Worm (Caenorhabditis elegans) whole organism, late embryonic: ENCODE measurements around the gene F16B4.4.

ENCODE experiments used
- C38D4.7 ChIP-seq: fragments of 200-800 bp; sonication (Bioruptor generic); optimal IDR thresholded peaks from 2 replicates; lab custom pipeline; 2018; ENCODE audit warnings: mild to moderate bottlenecking, missing genetic modification characterization, moderate library complexity, missing compliant biosample characterization
- F13H6.1 ChIP-seq: sonication (generic microtip); optimal IDR thresholded peaks from 2 replicates; lab custom pipeline; 2016; ENCODE audit warnings: missing genetic modification characterization, missing compliant biosample characterization
- K09A11.1 ChIP-seq: sonication (generic microtip); optimal IDR thresholded peaks from 2 replicates; lab custom pipeline; 2017; ENCODE audit warnings: antibody characterized with exemption, mild to moderate bottlenecking, missing genetic modification characterization, missing compliant biosample characterization; ENCODE audit not compliant: insufficient read depth
- ceh-18 ChIP-seq: sonication (generic microtip); optimal IDR thresholded peaks from 2 replicates; lab custom pipeline; 2016; ENCODE audit warnings: missing genetic modification characterization, missing compliant biosample characterization
- ceh-19 ChIP-seq: fragments of 200-800 bp; sonication (Bioruptor generic); optimal IDR thresholded peaks from 2 replicates; lab custom pipeline; 2018; ENCODE audit warnings: mild to moderate bottlenecking, missing genetic modification characterization, missing compliant biosample characterization
- ceh-2 ChIP-seq: sonication (generic microtip); optimal IDR thresholded peaks from 2 replicates; lab custom pipeline; 2016; ENCODE audit warnings: missing genotype, missing genetic modification characterization, missing compliant biosample characterization
- ceh-22 ChIP-seq: sonication (generic microtip); optimal IDR thresholded peaks from 2 replicates; lab custom pipeline; 2017; ENCODE audit warnings: missing biosample characterization, missing genetic modification characterization
- ceh-24 ChIP-seq: sonication (generic microtip); optimal IDR thresholded peaks from 2 replicates; lab custom pipeline; 2016; ENCODE audit warnings: mild to moderate bottlenecking, missing genetic modification characterization, missing compliant biosample characterization
- ceh-30 ChIP-seq: fragments of 150-350 bp; optimal IDR thresholded peaks from 2 replicates; lab custom pipeline; 2014; ENCODE audit warnings: missing biosample characterization, missing genetic modification characterization
- ceh-48 ChIP-seq: sonication (generic microtip); optimal IDR thresholded peaks from 2 replicates; lab custom pipeline; 2016; ENCODE audit warnings: missing genetic modification characterization, inconsistent platforms, missing compliant biosample characterization
- ceh-6 ChIP-seq: fragments of 200-800 bp; sonication (Bioruptor generic); optimal IDR thresholded peaks from 2 replicates; lab custom pipeline; 2018; ENCODE audit warnings: mild to moderate bottlenecking, missing genetic modification characterization, missing compliant biosample characterization
- ceh-9 ChIP-seq: sonication (generic microtip); optimal IDR thresholded peaks from 2 replicates; lab custom pipeline; 2016; ENCODE audit warnings: mild to moderate bottlenecking, missing genetic modification characterization, inconsistent platforms, missing compliant biosample characterization
- che-1 ChIP-seq: sonication (generic microtip); optimal IDR thresholded peaks from 2 replicates; lab custom pipeline; 2016; ENCODE audit warnings: mild to moderate bottlenecking, missing genetic modification characterization, missing compliant biosample characterization
- dmd-4 ChIP-seq: sonication (generic microtip); optimal IDR thresholded peaks from 2 replicates; lab custom pipeline; 2016; ENCODE audit warnings: borderline replicate concordance, missing genetic modification characterization, missing compliant biosample characterization
- dve-1 ChIP-seq: sonication (generic microtip); optimal IDR thresholded peaks from 2 replicates; lab custom pipeline; 2017; ENCODE audit warnings: antibody characterized with exemption, mild to moderate bottlenecking, missing genetic modification characterization, missing compliant biosample characterization
- ets-4 ChIP-seq: sonication (generic microtip); optimal IDR thresholded peaks from 2 replicates; lab custom pipeline; 2016; ENCODE audit warnings: missing genetic modification characterization, missing compliant biosample characterization
- fax-1 ChIP-seq: sonication (generic microtip); optimal IDR thresholded peaks from 2 replicates; lab custom pipeline; 2016; ENCODE audit warnings: missing genotype, missing genetic modification characterization, missing compliant biosample characterization
- gmeb-2 ChIP-seq: sonication (generic microtip); optimal IDR thresholded peaks from 2 replicates; lab custom pipeline; 2016; ENCODE audit warnings: missing genetic modification characterization, inconsistent platforms, missing compliant biosample characterization
- hlh-6 ChIP-seq: sonication (generic microtip); optimal IDR thresholded peaks from 2 replicates; lab custom pipeline; 2016; ENCODE audit warnings: missing genotype, missing genetic modification characterization, missing compliant biosample characterization
- lim-6 ChIP-seq: sonication (generic microtip); optimal IDR thresholded peaks from 2 replicates; lab custom pipeline; 2016; ENCODE audit warnings: missing genetic modification characterization, missing compliant biosample characterization
- lin-11 ChIP-seq: fragments of 200-800 bp; sonication (Bioruptor generic); optimal IDR thresholded peaks from 2 replicates; lab custom pipeline; 2018; ENCODE audit warnings: mild to moderate bottlenecking, missing genetic modification characterization, missing compliant biosample characterization
- madf-2 ChIP-seq: sonication (generic microtip); optimal IDR thresholded peaks from 2 replicates; lab custom pipeline; 2017; ENCODE audit warnings: missing genetic modification characterization, missing compliant biosample characterization
- nfya-1 ChIP-seq: sonication (generic microtip); optimal IDR thresholded peaks from 2 replicates; lab custom pipeline; 2017; ENCODE audit warnings: missing genetic modification characterization, mild to moderate bottlenecking, missing compliant biosample characterization, antibody characterized with exemption, moderate library complexity
- nhr-232 ChIP-seq: sonication (generic microtip); optimal IDR thresholded peaks from 2 replicates; lab custom pipeline; 2016; ENCODE audit warnings: missing genetic modification characterization, missing compliant biosample characterization
- pat-9 ChIP-seq: fragments of 200-800 bp; sonication (Bioruptor generic); optimal IDR thresholded peaks from 2 replicates; lab custom pipeline; 2018; ENCODE audit warnings: mild to moderate bottlenecking, missing genetic modification characterization, moderate library complexity, missing compliant biosample characterization
- pax-1 ChIP-seq: fragments of 150-350 bp; optimal IDR thresholded peaks from 2 replicates; lab custom pipeline; 2014; ENCODE audit warnings: missing biosample characterization, missing genetic modification characterization
- pha-2 ChIP-seq: sonication (generic microtip); optimal IDR thresholded peaks from 2 replicates; lab custom pipeline; 2017; ENCODE audit warnings: mild to moderate bottlenecking, missing genetic modification characterization, missing compliant biosample characterization
- ref-2 ChIP-seq: sonication (generic microtip); optimal IDR thresholded peaks from 2 replicates; lab custom pipeline; 2016; ENCODE audit warnings: missing genetic modification characterization, missing compliant biosample characterization
- rnt-1 ChIP-seq: sonication (generic microtip); optimal IDR thresholded peaks from 2 replicates; lab custom pipeline; 2016; ENCODE audit warnings: missing genetic modification characterization, missing compliant biosample characterization
- sox-2 ChIP-seq: fragments of 200-800 bp; sonication (Bioruptor generic); IDR thresholded peaks from 2 replicates; pipeline ENCODE4 v1.3.6; 2022; ENCODE audit warnings: missing genetic modification reagents, missing genetic modification characterization, missing compliant biosample characterization
- sox-4 ChIP-seq: sonication (generic microtip); optimal IDR thresholded peaks from 2 replicates; lab custom pipeline; 2017; ENCODE audit warnings: mild to moderate bottlenecking, missing genetic modification characterization, inconsistent platforms, missing compliant biosample characterization
- syd-9 ChIP-seq: sonication (generic microtip); optimal IDR thresholded peaks from 2 replicates; lab custom pipeline; 2016; ENCODE audit warnings: mild to moderate bottlenecking, missing genetic modification characterization, moderate library complexity, missing compliant biosample characterization
- tbx-2 ChIP-seq: sonication (generic microtip); optimal IDR thresholded peaks from 2 replicates; lab custom pipeline; 2016; ENCODE audit warnings: missing genetic modification characterization, missing compliant biosample characterization
- tbx-7 ChIP-seq: sonication (generic microtip); optimal IDR thresholded peaks from 2 replicates; lab custom pipeline; 2016; ENCODE audit warnings: missing genotype, missing genetic modification characterization, missing compliant biosample characterization
- unc-86 ChIP-seq: sonication (generic microtip); optimal IDR thresholded peaks from 2 replicates; lab custom pipeline; 2016; ENCODE audit warnings: missing genetic modification characterization, missing compliant biosample characterization
- zip-5 ChIP-seq: sonication (generic microtip); optimal IDR thresholded peaks from 2 replicates; lab custom pipeline; 2016; ENCODE audit warnings: missing genetic modification characterization, missing compliant biosample characterization
- ztf-16 ChIP-seq: sonication (generic microtip); optimal IDR thresholded peaks from 2 replicates; lab custom pipeline; 2017; ENCODE audit warnings: missing genetic modification characterization, missing compliant biosample characterization

F16B4.4 gene

DNA sequence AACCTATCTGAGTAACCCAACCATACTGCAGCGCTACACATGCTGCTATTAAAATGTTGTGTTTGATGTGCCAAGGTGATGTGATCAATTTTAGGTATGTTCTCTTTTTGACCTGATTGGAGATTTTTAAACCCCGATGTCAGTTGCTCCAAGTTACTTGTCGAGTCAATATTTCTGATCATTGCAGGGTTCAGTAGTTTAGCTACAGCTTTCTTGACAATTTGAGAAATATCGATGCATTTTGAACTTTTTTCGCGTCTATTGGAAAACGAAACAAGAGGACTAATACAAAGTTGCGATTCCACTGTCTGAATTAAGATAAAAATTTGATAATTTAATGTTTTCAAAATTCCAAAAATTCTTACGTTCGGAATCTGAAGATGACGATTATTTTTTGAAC is 29.6 kb downstream of the F16B4.4 start:
- no peak for TF ChIP-seq lim-6 (tag; lab: Kevin White, UChicago)
- TF ChIP-seq K09A11.1 (tag; lab: Kevin White, UChicago), result no peak
- no peak for TF ChIP-seq gmeb-2 (tag; lab: Kevin White, UChicago)
- no peak for TF ChIP-seq nhr-232 (tag; lab: Kevin White, UChicago)
- no peak for TF ChIP-seq ets-4 (tag; lab: Kevin White, UChicago)
- TF ChIP-seq ceh-24 (tag; lab: Kevin White, UChicago), result no peak
- no peak for TF ChIP-seq syd-9
- no peak for TF ChIP-seq ceh-48 (tag; lab: Kevin White, UChicago)
- TF ChIP-seq hlh-6 (tag; lab: Kevin White, UChicago), result no peak
- TF ChIP-seq madf-2 (tag; lab: Kevin White, UChicago), result no peak

DNA sequence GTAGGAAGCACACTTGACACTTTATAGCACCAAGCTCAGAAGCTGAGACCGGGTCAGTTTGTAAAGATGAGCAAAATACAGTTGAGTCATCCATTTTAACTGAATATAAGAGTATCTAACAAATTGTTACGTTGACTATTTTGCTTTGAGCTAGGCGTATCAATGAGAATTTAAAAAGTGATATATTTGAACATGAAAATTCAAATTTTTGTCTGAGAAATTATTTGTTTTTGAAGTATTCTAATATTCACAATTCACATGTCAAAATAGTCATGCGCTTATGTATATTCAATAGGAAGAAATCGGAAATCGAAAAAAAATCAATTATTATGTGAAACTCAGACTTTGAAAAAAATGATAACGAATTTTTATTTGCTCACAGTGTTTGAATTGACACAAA is 30.5 kb downstream of the F16B4.4 start, which contains the start of gene nhr-110:
Gene nhr-110, minus strand, starts transcription at position 101 of the 400 bp plus-strand sequence.
- TF ChIP-seq madf-2 (tag; lab: Kevin White, UChicago), result no peak
- TF ChIP-seq pha-2 (tag; lab: Kevin White, UChicago), result no peak
- TF ChIP-seq sox-2 (GFP tag; lab: Robert Waterston, UW), result no peak
- TF ChIP-seq ceh-9 (tag; lab: Kevin White, UChicago), result no peak
- TF ChIP-seq pax-1 (tag; lab: Kevin White, UChicago), result no peak

DNA sequence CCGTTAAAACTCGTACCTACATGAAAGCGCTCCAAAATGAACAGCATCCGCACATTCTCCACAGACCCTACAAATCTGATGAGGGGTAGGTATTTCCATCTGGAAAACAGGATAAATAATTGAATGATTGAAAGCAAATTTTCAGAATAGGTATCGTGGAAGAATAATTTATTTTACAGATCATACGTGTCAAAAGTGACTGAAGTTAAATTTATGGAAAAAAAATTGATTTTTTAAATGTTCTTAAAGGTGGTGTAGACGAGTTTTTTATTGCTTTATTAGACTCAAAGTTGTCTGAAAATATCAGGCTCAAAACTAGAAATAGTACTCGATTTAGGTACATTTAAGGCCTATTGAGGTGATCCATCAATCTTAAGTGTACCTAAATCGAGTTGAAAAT is 32.9 kb downstream of the F16B4.4 start, which contains the start of gene nhr-237:
Gene nhr-237, minus strand, starts transcription at position 101 of the 400 bp plus-strand sequence.
- TF ChIP-seq lin-11 (tag; lab: Kevin White, UChicago), result no peak
- TF ChIP-seq unc-86 (tag; lab: Kevin White, UChicago), result no peak
- no peak for TF ChIP-seq ceh-30 (tag; lab: Kevin White, UChicago)
- TF ChIP-seq zip-5, result no peak
- no peak for TF ChIP-seq C38D4.7 (GFP tag; lab: Kevin White, UChicago)
- TF ChIP-seq ceh-19, result no peak
- no peak for TF ChIP-seq syd-9
- no peak for TF ChIP-seq K09A11.1 (tag; lab: Kevin White, UChicago)
- TF ChIP-seq F13H6.1 (tag; lab: Kevin White, UChicago), result no peak
- no peak for TF ChIP-seq ceh-22 (tag; lab: Kevin White, UChicago)
- no peak for TF ChIP-seq ceh-9 (tag; lab: Kevin White, UChicago)
- TF ChIP-seq sox-4 (tag; lab: Kevin White, UChicago), result no peak
- TF ChIP-seq che-1 (tag; lab: Kevin White, UChicago), result no peak
- TF ChIP-seq sox-2 (GFP tag; lab: Robert Waterston, UW), result no peak
- TF ChIP-seq dve-1, result no peak
- no peak for TF ChIP-seq rnt-1 (tag; lab: Kevin White, UChicago)

DNA sequence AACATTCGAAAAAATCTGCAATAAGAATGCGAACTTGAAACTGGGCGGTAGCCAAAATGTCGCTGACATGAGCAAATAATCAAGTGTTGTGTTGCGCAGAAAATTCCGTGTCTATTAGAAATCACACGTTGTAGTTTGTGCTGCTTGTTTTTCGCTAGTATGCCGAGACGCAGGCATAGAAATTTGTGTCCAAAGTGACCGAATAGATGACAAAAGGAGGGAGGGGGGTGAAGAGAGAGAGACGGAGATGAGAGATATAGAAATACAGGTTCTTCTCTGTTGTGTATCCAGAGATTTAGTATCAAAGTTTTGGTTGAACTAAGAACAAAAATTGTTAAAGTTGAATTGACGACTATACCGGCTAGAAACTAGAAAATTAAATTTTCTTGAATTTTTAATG is 33.5 kb downstream of the F16B4.4 start:
- peak; percentile 38 for TF ChIP-seq dve-1
- peak; percentile 0 for TF ChIP-seq ceh-18
- TF ChIP-seq tbx-2 (tag; lab: Kevin White, UChicago), result peak; percentile 10
- peak; percentile 25 for TF ChIP-seq nfya-1 (tag; lab: Kevin White, UChicago)
- TF ChIP-seq ceh-22 (tag; lab: Kevin White, UChicago), result no peak
- peak; percentile 62 for TF ChIP-seq F13H6.1 (tag; lab: Kevin White, UChicago)
- TF ChIP-seq sox-2 (GFP tag; lab: Robert Waterston, UW), result no peak

DNA sequence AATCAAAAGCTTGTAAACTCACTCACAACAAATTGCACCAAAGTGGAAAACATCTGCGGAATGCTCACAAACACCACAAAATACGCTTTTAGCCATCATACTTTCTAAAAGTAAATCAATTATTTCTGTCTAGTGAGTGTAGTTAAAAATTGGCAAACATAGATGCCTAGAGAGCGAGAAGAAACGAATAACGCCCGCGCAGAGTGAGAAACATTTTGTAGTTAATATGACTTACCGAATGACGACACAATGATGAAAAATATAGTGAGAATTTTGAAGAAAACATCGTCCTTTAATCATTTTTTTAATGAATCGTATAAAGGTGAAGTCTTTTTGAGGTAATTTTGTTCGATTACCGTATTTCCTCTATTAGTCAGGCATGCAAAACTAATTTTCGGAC is 35.5 kb downstream of the F16B4.4 start, which contains the start of gene nhr-238:
Gene nhr-238, minus strand, starts transcription at position 104 of the 400 bp plus-strand sequence.
- TF ChIP-seq ceh-6 (GFP tag; lab: Kevin White, UChicago) (no peak), pat-9 (tag; lab: Kevin White, UChicago) (no peak), ztf-16 (tag; lab: Kevin White, UChicago) (no peak), lim-6 (tag; lab: Kevin White, UChicago) (no peak), dmd-4 (no peak), fax-1 (tag; lab: Kevin White, UChicago) (no peak), tbx-7 (tag; lab: Kevin White, UChicago) (no peak), F13H6.1 (tag; lab: Kevin White, UChicago) (no peak), gmeb-2 (tag; lab: Kevin White, UChicago) (no peak), K09A11.1 (tag; lab: Kevin White, UChicago) (no peak), ceh-2 (tag; lab: Kevin White, UChicago) (no peak), C38D4.7 (GFP tag; lab: Kevin White, UChicago) (no peak), madf-2 (tag; lab: Kevin White, UChicago) (no peak), ref-2 (no peak)
